Fruit fly (Drosophila melanogaster) whole organism, embryonic: ENCODE data around the gene CG32052.
A peak's percentile ranks its signal among the peaks of the same experiment; 100 is the strongest.

Source experiments
- Bgb ChIP-seq: fragments of 200-800 bp; sonication (Bioruptor generic); IDR thresholded peaks from 2 replicates; pipeline ENCODE4 v1.3.6; 2022; ENCODE audit warnings: missing biosample characterization, missing genetic modification characterization; ENCODE audit not compliant: partially characterized antibody
- CG10654 ChIP-seq: fragments of 200-800 bp; sonication (Bioruptor generic); optimal IDR thresholded peaks from 2 replicates; lab custom pipeline; 2016; ENCODE audit warnings: missing biosample characterization, missing genetic modification characterization
- CG11398 ChIP-seq: fragments of 200-800 bp; sonication (Bioruptor generic); optimal IDR thresholded peaks from 2 replicates; lab custom pipeline; 2016; ENCODE audit warnings: missing biosample characterization, missing genetic modification characterization
- CG11695 ChIP-seq: fragments of 200-800 bp; sonication (Bioruptor generic); IDR thresholded peaks from 3 replicates; pipeline ENCODE4 v1.3.6; 2022; ENCODE audit warnings: missing biosample characterization, missing genetic modification characterization
- CG12071 ChIP-seq: fragments of 200-800 bp; sonication (Bioruptor generic); optimal IDR thresholded peaks from 3 replicates; lab custom pipeline; 2018; ENCODE audit warnings: missing biosample characterization, mild to moderate bottlenecking, missing genetic modification characterization
- CG14050 ChIP-seq: fragments of 200-800 bp; sonication (Bioruptor generic); IDR thresholded peaks from 3 replicates; pipeline ENCODE4 v1.3.6; 2022; ENCODE audit warnings: missing biosample characterization, missing genetic modification characterization
- CG14710 ChIP-seq: fragments of 200-800 bp; sonication (Bioruptor generic); optimal IDR thresholded peaks from 3 replicates; lab custom pipeline; 2019; ENCODE audit warnings: missing biosample characterization, mild to moderate bottlenecking, missing genetic modification characterization, moderate library complexity
- CG15696 ChIP-seq: fragments of 200-800 bp; sonication (Bioruptor generic); optimal IDR thresholded peaks from 2 replicates; lab custom pipeline; 2019; ENCODE audit warnings: missing biosample characterization, mild to moderate bottlenecking, missing genetic modification characterization, moderate library complexity
- CG16779 ChIP-seq: fragments of 200-800 bp; sonication (Bioruptor generic); IDR thresholded peaks from 2 replicates; pipeline ENCODE4 v1.3.6; 2022; ENCODE audit warnings: missing biosample characterization, missing genetic modification characterization
- CG17829 ChIP-seq: fragments of 200-800 bp; optimal IDR thresholded peaks from 2 replicates; lab custom pipeline; 2019; ENCODE audit warnings: missing biosample characterization, mild to moderate bottlenecking, missing genetic modification characterization, moderate library complexity
- CG1832 ChIP-seq: fragments of 200-800 bp; sonication (Bioruptor generic); optimal IDR thresholded peaks from 2 replicates; lab custom pipeline; 2017; ENCODE audit warnings: missing biosample characterization, mild to moderate bottlenecking, missing genetic modification characterization, inconsistent platforms
- CG5180 ChIP-seq: fragments of 200-800 bp; sonication (Bioruptor generic); optimal IDR thresholded peaks from 3 replicates; lab custom pipeline; 2017; ENCODE audit warnings: missing biosample characterization, missing genetic modification characterization, mild to moderate bottlenecking, moderate library complexity, missing genetic modification reagents
- CG6175 ChIP-seq: fragments of 200-800 bp; sonication (Bioruptor generic); IDR thresholded peaks from 3 replicates; pipeline ENCODE4 v1.3.6; 2022; ENCODE audit warnings: missing biosample characterization, missing genetic modification characterization
- CG6791 ChIP-seq: fragments of 200-800 bp; sonication (Bioruptor generic); IDR thresholded peaks from 3 replicates; pipeline ENCODE4 v1.3.6; 2022; ENCODE audit warnings: missing biosample characterization, missing genetic modification characterization; ENCODE audit not compliant: partially characterized antibody
- CG7963 ChIP-seq: fragments of 200-800 bp; sonication (Bioruptor generic); IDR thresholded peaks from 3 replicates; pipeline ENCODE4 v1.3.6; 2022; ENCODE audit warnings: missing biosample characterization, missing genetic modification characterization; ENCODE audit not compliant: partially characterized antibody
- CG8281 ChIP-seq: fragments of 200-800 bp; sonication (Bioruptor generic); optimal IDR thresholded peaks from 2 replicates; lab custom pipeline; 2018; ENCODE audit warnings: missing biosample characterization, mild to moderate bottlenecking, missing genetic modification characterization, moderate library complexity
- CG8359 ChIP-seq: fragments of 200-800 bp; sonication (Bioruptor generic); optimal IDR thresholded peaks from 2 replicates; lab custom pipeline; 2017; ENCODE audit warnings: missing biosample characterization, mild to moderate bottlenecking, missing genetic modification characterization, borderline replicate concordance
- CG9876 ChIP-seq: fragments of 200-800 bp; sonication (Bioruptor generic); optimal IDR thresholded peaks from 2 replicates; lab custom pipeline; 2016; ENCODE audit warnings: missing biosample characterization, missing genetic modification characterization
- Chrac-16 ChIP-seq: fragments of 200-800 bp; sonication (Bioruptor generic); optimal IDR thresholded peaks from 3 replicates; lab custom pipeline; 2016; ENCODE audit warnings: missing biosample characterization, missing genetic modification characterization
- CkIIα-i1 ChIP-seq: fragments of 200-800 bp; sonication (Bioruptor generic); IDR thresholded peaks from 2 replicates; pipeline ENCODE4 v1.3.6; 2022; ENCODE audit warnings: missing biosample characterization, missing genetic modification characterization
- HLH54F ChIP-seq: fragments of 200-800 bp; sonication (Bioruptor generic); optimal IDR thresholded peaks from 3 replicates; lab custom pipeline; 2016; ENCODE audit warnings: missing biosample characterization, missing genetic modification characterization
- Hmx ChIP-seq: fragments of 200-800 bp; sonication (Bioruptor generic); optimal IDR thresholded peaks from 2 replicates; lab custom pipeline; 2016; ENCODE audit warnings: missing biosample characterization, missing genetic modification characterization
- Med ChIP-seq: fragments of 200-800 bp; sonication (Bioruptor generic); peaks from one replicate; lab custom pipeline; 2016; ENCODE audit warnings: missing biosample characterization, missing genetic modification characterization, mild to moderate bottlenecking, inconsistent platforms, moderate library complexity
- Mrtf ChIP-seq: fragments of 200-800 bp; sonication (Bioruptor generic); IDR thresholded peaks from 3 replicates; pipeline ENCODE4 v1.3.6; 2022; ENCODE audit warnings: missing biosample characterization, missing genetic modification characterization
- NC2β ChIP-seq: fragments of 200-800 bp; sonication (Bioruptor generic); optimal IDR thresholded peaks from 2 replicates; lab custom pipeline; 2016; ENCODE audit warnings: missing biosample characterization, missing genetic modification characterization
- Sry-β ChIP-seq: fragments of 200-800 bp; sonication (Bioruptor generic); optimal IDR thresholded peaks from 2 replicates; lab custom pipeline; 2018; ENCODE audit warnings: missing biosample characterization, mild to moderate bottlenecking, missing genetic modification characterization, moderate library complexity
- Vsx1 ChIP-seq: fragments of 200-800 bp; sonication (Bioruptor generic); optimal IDR thresholded peaks from 2 replicates; lab custom pipeline; 2017; ENCODE audit warnings: missing biosample characterization, mild to moderate bottlenecking, missing genetic modification characterization, missing genetic modification reagents
- ac ChIP-seq: fragments of 200-800 bp; sonication (Bioruptor generic); optimal IDR thresholded peaks from 3 replicates; lab custom pipeline; 2017; ENCODE audit warnings: missing biosample characterization, mild to moderate bottlenecking, missing genetic modification characterization
- al ChIP-seq: fragments of 200-800 bp; sonication (Bioruptor generic); IDR thresholded peaks from 2 replicates; pipeline ENCODE4 v1.3.6; 2022; ENCODE audit warnings: missing biosample characterization, missing genetic modification characterization
- bowl ChIP-seq: fragments of 200-800 bp; sonication (Bioruptor generic); IDR thresholded peaks from 2 replicates; pipeline ENCODE4 v1.3.6; 2022; ENCODE audit warnings: missing biosample characterization, missing genetic modification characterization
- crc ChIP-seq: fragments of 200-800 bp; sonication (Bioruptor generic); optimal IDR thresholded peaks from 2 replicates; lab custom pipeline; 2016; ENCODE audit warnings: missing biosample characterization, missing genetic modification characterization
- dan ChIP-seq: fragments of 200-800 bp; sonication (Bioruptor generic); IDR thresholded peaks from 2 replicates; pipeline ENCODE4 v1.3.6; 2022; ENCODE audit warnings: missing biosample characterization, missing genetic modification characterization
- fu2 ChIP-seq: fragments of 200-800 bp; sonication (Bioruptor generic); optimal IDR thresholded peaks from 2 replicates; lab custom pipeline; 2016; ENCODE audit warnings: missing biosample characterization, missing genetic modification characterization
- grau ChIP-seq: fragments of 200-800 bp; optimal IDR thresholded peaks from 3 replicates; lab custom pipeline; 2019; ENCODE audit warnings: missing biosample characterization, mild to moderate bottlenecking, missing genetic modification characterization, moderate library complexity
- hkb ChIP-seq, 2 experiments: fragments of 200-800 bp in 1 of 2; fragments of >200 bp in 1 of 2; sonication (Bioruptor generic) in 1 of 2; IDR thresholded peaks in 1 of 2; optimal IDR thresholded peaks in 1 of 2; 2 replicates each; pipeline versions ENCODE4 v1.3.6 to Lab custom; 2017 to 2022; ENCODE audit warnings: missing biosample characterization in 1 of 2, missing genetic modification characterization in 1 of 2
- nau ChIP-seq: fragments of 200-800 bp; sonication (Bioruptor generic); optimal IDR thresholded peaks from 3 replicates; lab custom pipeline; 2017; ENCODE audit warnings: missing biosample characterization, mild to moderate bottlenecking, missing genetic modification characterization, missing genetic modification reagents
- nerfin-1 ChIP-seq: fragments of 200-800 bp; sonication (Bioruptor generic); optimal IDR thresholded peaks from 3 replicates; lab custom pipeline; 2019; ENCODE audit warnings: missing biosample characterization, mild to moderate bottlenecking, missing genetic modification characterization, moderate library complexity
- oc ChIP-seq: fragments of 200-800 bp; sonication (Bioruptor generic); optimal IDR thresholded peaks from 2 replicates; lab custom pipeline; 2018; ENCODE audit warnings: missing biosample characterization, mild to moderate bottlenecking, missing genetic modification characterization, moderate library complexity
- otp ChIP-seq: fragments of 200-800 bp; sonication (Bioruptor generic); IDR thresholded peaks from 3 replicates; pipeline ENCODE4, ENCODE4 v1.3.6; 2022; ENCODE audit warnings: missing biosample characterization, missing genetic modification characterization
- row ChIP-seq: fragments of 200-800 bp; sonication (Bioruptor generic); IDR thresholded peaks from 3 replicates; pipeline ENCODE4 v1.3.6; 2022; ENCODE audit warnings: missing biosample characterization, missing genetic modification characterization
- sd ChIP-seq: fragments of 200-800 bp; sonication (Bioruptor generic); optimal IDR thresholded peaks from 3 replicates; lab custom pipeline; 2018; ENCODE audit warnings: missing biosample characterization, mild to moderate bottlenecking, missing genetic modification characterization, moderate library complexity
- tap ChIP-seq: fragments of 200-800 bp; optimal IDR thresholded peaks from 3 replicates; lab custom pipeline; 2019; ENCODE audit warnings: missing biosample characterization, mild to moderate bottlenecking, missing genetic modification characterization, moderate library complexity
- tna ChIP-seq: fragments of 200-800 bp; sonication (Bioruptor generic); IDR thresholded peaks from 2 replicates; pipeline ENCODE4 v1.3.6; 2022; ENCODE audit warnings: missing biosample characterization, missing genetic modification characterization; ENCODE audit not compliant: partially characterized antibody
- trem ChIP-seq: fragments of 200-800 bp; optimal IDR thresholded peaks from 3 replicates; lab custom pipeline; 2019; ENCODE audit warnings: missing biosample characterization, mild to moderate bottlenecking, missing genetic modification characterization, moderate library complexity
- usp ChIP-seq: fragments of >200 bp; optimal IDR thresholded peaks from 2 replicates; lab custom pipeline; 2017; ENCODE audit warnings: missing biosample characterization, missing genetic modification characterization
- vfl ChIP-seq: fragments of 200-800 bp; sonication (Bioruptor generic); optimal IDR thresholded peaks from 2 replicates; lab custom pipeline; 2016; ENCODE audit warnings: missing biosample characterization, missing genetic modification characterization
- vnd ChIP-seq: fragments of 200-800 bp; sonication (Bioruptor generic); IDR thresholded peaks from 3 replicates; pipeline ENCODE4 v1.3.6; 2022; ENCODE audit warnings: missing biosample characterization, missing genetic modification characterization; ENCODE audit not compliant: partially characterized antibody
- z ChIP-seq: fragments of 200-800 bp; sonication (Bioruptor generic); IDR thresholded peaks from 3 replicates; pipeline ENCODE4 v1.3.6; 2022; ENCODE audit warnings: missing biosample characterization, missing genetic modification characterization

CG32052 gene

dm6 chr3L:9856430-9857218 lies 69.8 kb downstream of the CG32052 start (continued):
- TF ChIP-seq nau (GFP tag; lab: Kevin White, UChicago) = peak; percentile 6
- TF ChIP-seq CG1832 = no peak
- TF ChIP-seq otp (GFP tag; lab: Robert Waterston, UW) = peak; percentile 61; the same call in 2 of the 3 replicates
- peak; percentile 87 for TF ChIP-seq row (GFP tag; lab: Robert Waterston, UW)
- no peak for TF ChIP-seq CkIIα-i1 (GFP tag; lab: Robert Waterston, UW)
- TF ChIP-seq sd = no peak
- TF ChIP-seq CG8281 = peak; percentile 51
- no peak for TF ChIP-seq CG6791 (GFP tag; lab: Robert Waterston, UW)
- TF ChIP-seq trem (tag; lab: Kevin White, UChicago) = peak; percentile 94
- TF ChIP-seq CG11398 (GFP tag; lab: Kevin White, UChicago) = no peak
- peak; percentile 86 for TF ChIP-seq grau
- no peak for TF ChIP-seq z (GFP tag; lab: Robert Waterston, UW)
- peak; percentile 86 for TF ChIP-seq nerfin-1 (tag; lab: Kevin White, UChicago)
- 0 out of 3 replicates have a peak, but pooled peaks have one; percentile 6 for TF ChIP-seq CG6175 (GFP tag; lab: Robert Waterston, UW)
- no peak for TF ChIP-seq usp (GFP tag; lab: Kevin White, UChicago)
- peak; percentile 90 for TF ChIP-seq tap (tag; lab: Kevin White, UChicago)
- TF ChIP-seq CG12071 (GFP tag; lab: Kevin White, UChicago) = no peak
- TF ChIP-seq bowl (GFP tag; lab: Robert Waterston, UW) = no peak
- TF ChIP-seq vfl (GFP tag; lab: Kevin White, UChicago) = no peak
- no peak for TF ChIP-seq CG5180 (GFP tag; lab: Kevin White, UChicago)
- TF ChIP-seq oc (tag; lab: Kevin White, UChicago) = peak; percentile 83
- no peak for TF ChIP-seq vnd (GFP tag; lab: Robert Waterston, UW)
- peak; percentile 80 for TF ChIP-seq ac
- TF ChIP-seq CG11695 = peak; percentile 87
- no peak for TF ChIP-seq dan
- no peak for TF ChIP-seq crc (GFP tag; lab: Kevin White, UChicago)
- TF ChIP-seq Sry-β (GFP tag; lab: Kevin White, UChicago) = peak; percentile 22
- peak; percentile 39; the same call in 1 of the 3 replicates for TF ChIP-seq CG14050 (GFP tag; lab: Robert Waterston, UW)
- no peak for TF ChIP-seq Hmx (GFP tag; lab: Kevin White, UChicago)
- peak; percentile 92 for TF ChIP-seq CG15696 (tag; lab: Kevin White, UChicago)
- no peak for TF ChIP-seq HLH54F (GFP tag; lab: Kevin White, UChicago)
- TF ChIP-seq CG7963 = no peak
- TF ChIP-seq Med (GFP tag; lab: Kevin White, UChicago) = peak; percentile 70
- TF ChIP-seq CG14710 = peak; percentile 90
- peak; percentile 62 for TF ChIP-seq Vsx1 (GFP tag; lab: Kevin White, UChicago)
- no peak for TF ChIP-seq tna
- no peak for TF ChIP-seq NC2β (GFP tag; lab: Kevin White, UChicago)
- TF ChIP-seq Chrac-16 = peak; percentile 74
- TF ChIP-seq Bgb (GFP tag; lab: Robert Waterston, UW) = no peak
- no peak for TF ChIP-seq hkb (optimal IDR thresholded peaks at IDR 0.05; lab: Kevin White, UChicago)
- peak; percentile 83 for TF ChIP-seq hkb (GFP tag; IDR thresholded peaks at IDR 0.05; lab: Robert Waterston, UW)
- peak; percentile 95 for TF ChIP-seq CG17829
- peak; percentile 19; the same call in 1 of the 2 replicates for TF ChIP-seq al (GFP tag; lab: Robert Waterston, UW)
- TF ChIP-seq Mrtf (GFP tag; lab: Robert Waterston, UW) = peak; percentile 72; the same call in 2 of the 3 replicates
- peak; percentile 79 for TF ChIP-seq CG8359 (GFP tag; lab: Kevin White, UChicago)
- TF ChIP-seq CG9876 (GFP tag; lab: Kevin White, UChicago) = no peak
- TF ChIP-seq fu2 = no peak
- no peak for TF ChIP-seq CG16779 (GFP tag; lab: Robert Waterston, UW)
- TF ChIP-seq CG10654 = peak; percentile 67
